Worm (Caenorhabditis elegans) whole organism, young adult: ENCODE measurements around the gene mbk-1.

ENCODE experiments used
- B0019.2 ChIP-seq: fragments of 200-800 bp; sonication (Bioruptor generic); conservative IDR thresholded peaks from 2 replicates; pipeline ENCODE4 v1.3.6; 2022; ENCODE audit warnings: missing genetic modification reagents, missing genetic modification characterization, missing compliant biosample characterization
- F22D6.2 ChIP-seq: sonication (generic microtip); optimal IDR thresholded peaks from 2 replicates; lab custom pipeline; 2016; ENCODE audit warnings: mild to moderate bottlenecking, missing genetic modification characterization, missing compliant biosample characterization
- F33H1.4 ChIP-seq: fragments of 200-800 bp; sonication (Bioruptor generic); IDR thresholded peaks from 2 replicates; pipeline ENCODE4 v1.3.6; 2022; ENCODE audit warnings: missing genetic modification reagents, missing genetic modification characterization, missing compliant biosample characterization
- F52B5.7 ChIP-seq: sonication (generic microtip); optimal IDR thresholded peaks from 2 replicates; lab custom pipeline; 2016; ENCODE audit warnings: mild to moderate bottlenecking, missing genetic modification characterization, missing compliant biosample characterization
- T26A5.8 ChIP-seq: sonication (generic microtip); optimal IDR thresholded peaks from 2 replicates; lab custom pipeline; 2016; ENCODE audit warnings: missing genetic modification characterization, missing compliant biosample characterization
- Y53F4B.3 ChIP-seq: fragments of 200-800 bp; sonication (Bioruptor generic); IDR thresholded peaks from 2 replicates; pipeline ENCODE4 v1.3.6; 2022; ENCODE audit warnings: missing genetic modification reagents, missing genetic modification characterization, missing compliant biosample characterization
- Y79H2A.3 ChIP-seq: fragments of 200-800 bp; sonication (Bioruptor generic); conservative IDR thresholded peaks from 2 replicates; pipeline ENCODE4 v1.3.6; 2022; ENCODE audit warnings: missing genetic modification reagents, missing genetic modification characterization, missing compliant biosample characterization
- Y95B8A.8 ChIP-seq: fragments of 200-800 bp; sonication (Bioruptor generic); IDR thresholded peaks from 2 replicates; pipeline ENCODE4 v1.3.6; 2022; ENCODE audit warnings: missing genetic modification reagents, missing genetic modification characterization, missing compliant biosample characterization
- aptf-3 ChIP-seq: fragments of 200-800 bp; sonication (Bioruptor generic); IDR thresholded peaks from 2 replicates; pipeline ENCODE4 v1.3.6; 2022; ENCODE audit warnings: missing genetic modification characterization, missing compliant biosample characterization
- attf-5 ChIP-seq: fragments of 200-800 bp; sonication (Bioruptor generic); optimal IDR thresholded peaks from 2 replicates; lab custom pipeline; 2018; ENCODE audit warnings: mild to moderate bottlenecking, missing genetic modification characterization, missing compliant biosample characterization
- cebp-1 ChIP-seq, 2 experiments: fragments of 200-800 bp in 1 of 2; sonication (Bioruptor generic) in 1 of 2; sonication (generic microtip) in 1 of 2; IDR thresholded peaks in 1 of 2; optimal IDR thresholded peaks in 1 of 2; 2 replicates each; pipeline versions ENCODE4 v1.3.6 to Lab custom; 2017 to 2022; ENCODE audit warnings: missing compliant biosample characterization in 2 of 2, missing genetic modification characterization in 2 of 2, mild to moderate bottlenecking in 1 of 2, missing genetic modification reagents in 1 of 2, moderate library complexity in 1 of 2
- cebp-2 ChIP-seq: fragments of 200-800 bp; sonication (Bioruptor generic); IDR thresholded peaks from 2 replicates; pipeline ENCODE4 v1.3.6; 2022; ENCODE audit warnings: missing genetic modification characterization, missing compliant biosample characterization
- ceh-100 ChIP-seq: fragments of 200-800 bp; sonication (Bioruptor generic); IDR thresholded peaks from 2 replicates; pipeline ENCODE4 v1.3.6; 2022; ENCODE audit warnings: missing genetic modification reagents, missing genetic modification characterization, missing compliant biosample characterization
- ceh-58 ChIP-seq: fragments of 200-800 bp; sonication (Bioruptor generic); IDR thresholded peaks from 2 replicates; pipeline ENCODE4 v1.3.6; 2022; ENCODE audit warnings: missing genetic modification characterization, missing compliant biosample characterization
- chd-7 ChIP-seq: sonication (generic microtip); optimal IDR thresholded peaks from 2 replicates; lab custom pipeline; 2016; ENCODE audit warnings: mild to moderate bottlenecking, missing genetic modification characterization, moderate library complexity, missing compliant biosample characterization
- dpl-1 ChIP-seq: fragments of 150-350 bp; optimal IDR thresholded peaks from 2 replicates; lab custom pipeline; 2014; ENCODE audit warnings: missing biosample characterization, missing genetic modification reagents, missing genetic modification characterization
- efl-1 ChIP-seq: fragments of 150-350 bp; optimal IDR thresholded peaks from 2 replicates; lab custom pipeline; 2014; ENCODE audit warnings: missing biosample characterization, missing genetic modification reagents, missing genetic modification characterization
- ekl-4 ChIP-seq: fragments of 200-800 bp; sonication (Bioruptor generic); IDR thresholded peaks from 2 replicates; pipeline ENCODE4 v1.3.6; 2022; ENCODE audit warnings: missing genetic modification reagents, missing genetic modification characterization, missing compliant biosample characterization
- fkh-3 ChIP-seq: sonication (generic microtip); optimal IDR thresholded peaks from 2 replicates; lab custom pipeline; 2016; ENCODE audit warnings: mild to moderate bottlenecking, missing genetic modification characterization, missing compliant biosample characterization
- gei-17 ChIP-seq: fragments of 200-800 bp; sonication (Bioruptor generic); optimal IDR thresholded peaks from 2 replicates; lab custom pipeline; 2018; ENCODE audit warnings: mild to moderate bottlenecking, missing genetic modification characterization, missing compliant biosample characterization
- hlh-12 ChIP-seq: sonication (generic microtip); optimal IDR thresholded peaks from 2 replicates; lab custom pipeline; 2016; ENCODE audit warnings: missing genetic modification characterization, missing compliant biosample characterization
- hmg-1.2 ChIP-seq: fragments of 200-800 bp; sonication (Bioruptor generic); IDR thresholded peaks from 2 replicates; pipeline ENCODE4 v1.3.6; 2022; ENCODE audit warnings: missing genetic modification reagents, missing genetic modification characterization, missing compliant biosample characterization
- hmg-20 ChIP-seq: fragments of 200-800 bp; sonication (Bioruptor generic); IDR thresholded peaks from 2 replicates; pipeline ENCODE4 v1.3.6; 2022; ENCODE audit warnings: missing genetic modification reagents, missing genetic modification characterization, missing compliant biosample characterization
- hrde-1 ChIP-seq: sonication (generic microtip); optimal IDR thresholded peaks from 2 replicates; lab custom pipeline; 2016; ENCODE audit warnings: missing genetic modification characterization, mild to moderate bottlenecking, missing compliant biosample characterization, moderate library complexity, missing genotype, missing genetic modification reagents, borderline replicate concordance
- let-526 ChIP-seq: fragments of 200-800 bp; sonication (Bioruptor generic); IDR thresholded peaks from 2 replicates; pipeline ENCODE4 v1.3.6; 2022; ENCODE audit warnings: missing genetic modification reagents, missing genetic modification characterization, missing compliant biosample characterization
- let-607 ChIP-seq, 2 experiments: fragments of 200-800 bp in 1 of 2; sonication (Bioruptor generic) in 1 of 2; sonication (generic microtip) in 1 of 2; optimal IDR thresholded peaks; 2 replicates each; lab custom pipeline; 2016 to 2018; ENCODE audit warnings: mild to moderate bottlenecking in 2 of 2, missing compliant biosample characterization in 2 of 2, missing genetic modification characterization in 2 of 2, moderate library complexity in 2 of 2, missing genotype in 1 of 2
- lin-54 ChIP-seq: fragments of 200-800 bp; sonication (Bioruptor generic); optimal IDR thresholded peaks from 2 replicates; lab custom pipeline; 2018; ENCODE audit warnings: mild to moderate bottlenecking, missing genetic modification characterization, missing compliant biosample characterization
- lsl-1 ChIP-seq: fragments of 200-800 bp; sonication (Bioruptor generic); optimal IDR thresholded peaks from 2 replicates; lab custom pipeline; 2018; ENCODE audit warnings: mild to moderate bottlenecking, missing genetic modification characterization, moderate library complexity, missing compliant biosample characterization
- madf-10 ChIP-seq: sonication (generic microtip); optimal IDR thresholded peaks from 2 replicates; lab custom pipeline; 2016; ENCODE audit warnings: mild to moderate bottlenecking, missing genetic modification characterization, missing compliant biosample characterization
- mel-28 ChIP-seq: sonication (generic microtip); optimal IDR thresholded peaks from 2 replicates; lab custom pipeline; 2016; ENCODE audit warnings: borderline replicate concordance, mild to moderate bottlenecking, missing genetic modification characterization, missing compliant biosample characterization
- mes-4 ChIP-seq: sonication (generic microtip); optimal IDR thresholded peaks from 2 replicates; lab custom pipeline; 2016; ENCODE audit warnings: missing genotype, missing genetic modification characterization, missing compliant biosample characterization
- nfyb-1 ChIP-seq: fragments of 200-800 bp; sonication (Bioruptor generic); IDR thresholded peaks from 2 replicates; pipeline ENCODE4 v1.3.6; 2022; ENCODE audit warnings: missing genetic modification reagents, missing genetic modification characterization, missing compliant biosample characterization
- nhr-120 ChIP-seq: fragments of 200-800 bp; sonication (Bioruptor generic); IDR thresholded peaks from 2 replicates; pipeline ENCODE4 v1.3.6; 2022; ENCODE audit warnings: missing genetic modification characterization, missing compliant biosample characterization
- nhr-27 ChIP-seq: fragments of 200-800 bp; sonication (Bioruptor generic); optimal IDR thresholded peaks from 2 replicates; lab custom pipeline; 2018; ENCODE audit warnings: mild to moderate bottlenecking, missing genetic modification characterization, moderate library complexity, missing compliant biosample characterization
- nhr-80 ChIP-seq: sonication (generic microtip); optimal IDR thresholded peaks from 2 replicates; lab custom pipeline; 2016; ENCODE audit warnings: missing genetic modification characterization, missing compliant biosample characterization
- nhr-90 ChIP-seq: sonication (generic microtip); optimal IDR thresholded peaks from 2 replicates; lab custom pipeline; 2016; ENCODE audit warnings: missing genotype, mild to moderate bottlenecking, missing genetic modification characterization, missing compliant biosample characterization
- pha-4 ChIP-seq: fragments of 150-350 bp; sonication (generic microtip); optimal IDR thresholded peaks from 2 replicates; lab custom pipeline; 2014; ENCODE audit warnings: missing biosample characterization, missing genetic modification reagents, missing genetic modification characterization
- repo-1 ChIP-seq: sonication (generic microtip); optimal IDR thresholded peaks from 2 replicates; lab custom pipeline; 2017; ENCODE audit warnings: mild to moderate bottlenecking, missing genetic modification characterization, missing compliant biosample characterization
- sdz-38 ChIP-seq: sonication (generic microtip); optimal IDR thresholded peaks from 2 replicates; lab custom pipeline; 2016; ENCODE audit warnings: missing genotype, missing genetic modification characterization, missing compliant biosample characterization
- snpc-4 ChIP-seq, 5 experiments: fragments of 150-350 bp in 1 of 5; sonication (generic microtip) in 4 of 5; optimal IDR thresholded peaks; 2 replicates each; lab custom pipeline; 2014 to 2018; ENCODE audit warnings: missing genetic modification characterization in 5 of 5, missing biosample characterization in 3 of 5, antibody characterized with exemption in 2 of 5, mild to moderate bottlenecking in 2 of 5, missing compliant biosample characterization in 2 of 5, missing genotype in 2 of 5, moderate library complexity in 2 of 5, missing genetic modification reagents in 1 of 5
- somi-1 ChIP-seq: fragments of 200-800 bp; sonication (Bioruptor generic); optimal IDR thresholded peaks from 2 replicates; lab custom pipeline; 2018; ENCODE audit warnings: mild to moderate bottlenecking, missing genetic modification characterization, missing compliant biosample characterization
- tbx-9 ChIP-seq: sonication (generic microtip); optimal IDR thresholded peaks from 2 replicates; lab custom pipeline; 2016; ENCODE audit warnings: borderline replicate concordance, missing genetic modification characterization, inconsistent platforms, missing compliant biosample characterization
- zfh-2 ChIP-seq: fragments of 200-800 bp; sonication (Bioruptor generic); conservative IDR thresholded peaks from 2 replicates; pipeline ENCODE4 v1.3.6; 2022; ENCODE audit warnings: missing genetic modification reagents, missing genetic modification characterization, missing compliant biosample characterization
- ztf-22 ChIP-seq: fragments of 200-800 bp; sonication (Bioruptor generic); optimal IDR thresholded peaks from 2 replicates; lab custom pipeline; 2018; ENCODE audit warnings: mild to moderate bottlenecking, missing genetic modification characterization, moderate library complexity, missing compliant biosample characterization

mbk-1 gene

DNA sequence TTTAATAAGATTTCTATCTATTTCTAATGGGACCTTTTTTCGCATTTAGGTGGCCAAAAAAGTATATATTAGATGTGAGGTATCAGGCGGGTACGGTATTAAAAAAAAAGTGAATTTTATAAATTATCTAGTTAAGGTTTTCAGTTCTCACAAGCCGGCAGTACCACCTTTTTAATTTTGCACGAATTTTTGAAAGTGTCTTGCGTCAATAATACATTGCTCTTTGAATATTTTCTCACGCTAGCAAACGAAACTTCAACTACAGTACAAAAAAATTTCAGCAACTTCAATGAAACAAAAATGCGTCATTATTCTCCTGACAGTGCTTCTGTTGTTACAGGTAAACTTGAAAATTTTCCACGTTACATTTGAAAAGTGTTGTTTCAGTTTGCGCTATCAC is 17.4 kb downstream of the mbk-1 start, which contains the start of gene F42D1.4:
Gene F42D1.4, plus strand, starts transcription at position 301 of the 400 bp plus-strand sequence.
- no peak for TF ChIP-seq let-607 (tag; optimal IDR thresholded peaks at IDR 0.05; lab: Kevin White, UChicago)
- no peak for TF ChIP-seq gei-17 (GFP tag; lab: Kevin White, UChicago)
- TF ChIP-seq nhr-90 (tag; lab: Kevin White, UChicago), result no peak
- no peak for TF ChIP-seq hmg-20 (GFP tag; lab: Robert Waterston, UW)
- no peak for TF ChIP-seq cebp-2
- TF ChIP-seq Y53F4B.3 (GFP tag; lab: Robert Waterston, UW), result no peak
- no peak for TF ChIP-seq F52B5.7
- no peak for TF ChIP-seq somi-1

DNA sequence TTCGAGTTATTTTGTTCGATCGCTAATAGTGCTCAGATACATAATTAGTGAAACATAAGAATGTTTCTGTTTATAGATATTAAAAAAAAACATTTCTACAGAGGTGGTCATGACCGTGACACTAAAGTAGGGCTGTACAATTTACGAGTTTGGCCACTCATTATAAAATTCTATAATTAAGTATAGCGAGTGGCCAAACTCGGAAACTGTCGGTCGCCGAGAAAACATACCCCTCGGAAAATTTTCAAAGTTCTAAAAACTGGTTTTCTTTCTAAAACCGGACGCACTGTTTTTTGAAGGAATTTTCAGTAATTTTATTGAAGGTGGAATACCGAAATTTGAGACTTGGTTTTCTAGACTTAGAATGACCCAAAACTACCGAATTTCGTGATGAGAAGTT is 18.6 kb downstream of the mbk-1 start:
- TF ChIP-seq nfyb-1 (GFP tag; lab: Robert Waterston, UW) (no peak), hrde-1 (no peak), chd-7 (tag; lab: Kevin White, UChicago) (no peak), gei-17 (GFP tag; lab: Kevin White, UChicago) (no peak), mes-4 (no peak), snpc-4 (GFP tag; optimal IDR thresholded peaks at IDR 0.05; lab: Kevin White, UChicago) (no peak), snpc-4 (tag; optimal IDR thresholded peaks at IDR 0.05; lab: Kevin White, UChicago) (peak in 2 of 4 experiments; percentile 57 to 71), T26A5.8 (no peak)

DNA sequence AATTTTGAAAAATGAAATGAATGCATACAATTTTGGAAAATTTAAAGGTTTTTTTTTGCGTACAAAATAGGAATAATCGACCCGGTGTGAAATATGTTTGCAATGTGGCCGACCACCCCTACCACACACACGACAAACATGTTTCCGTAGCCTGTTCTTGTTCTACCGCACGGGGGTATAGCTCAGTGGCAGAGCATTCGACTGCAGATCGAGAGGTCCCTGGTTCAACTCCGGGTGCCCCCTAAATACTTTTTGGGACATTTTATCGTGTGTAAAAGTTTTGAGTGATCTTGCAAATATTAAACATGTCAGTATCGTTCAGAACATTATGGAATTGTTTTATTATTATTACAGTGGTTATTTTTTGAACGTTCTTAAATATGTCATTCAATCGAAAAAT is 19.6 kb downstream of the mbk-1 start:
- TF ChIP-seq repo-1 (tag; lab: Kevin White, UChicago) (peak; percentile 83), chd-7 (tag; lab: Kevin White, UChicago) (peak; percentile 66), cebp-1 (GFP tag; IDR thresholded peaks at IDR 0.05; lab: Robert Waterston, UW) (0 out of 2 replicates have a peak, but pooled peaks have one; percentile 54), cebp-1 (tag; optimal IDR thresholded peaks at IDR 0.05; lab: Kevin White, UChicago) (no peak), B0019.2 (GFP tag; lab: Robert Waterston, UW) (no peak), gei-17 (GFP tag; lab: Kevin White, UChicago) (no peak), let-526 (no peak), Y79H2A.3 (GFP tag; lab: Robert Waterston, UW) (0 out of 2 replicates have a peak, but pooled peaks have one; percentile 42), ceh-100 (GFP tag; lab: Robert Waterston, UW) (no peak), attf-5 (GFP tag; lab: Kevin White, UChicago) (peak; percentile 65), nhr-120 (GFP tag; lab: Robert Waterston, UW) (peak; percentile 91), hmg-1.2 (GFP tag; lab: Robert Waterston, UW) (no peak; the same call in 1 of the 2 replicates), F33H1.4 (GFP tag; lab: Robert Waterston, UW) (no peak), madf-10 (tag; lab: Kevin White, UChicago) (peak; percentile 19), efl-1 (GFP tag; lab: Kevin White, UChicago) (no peak), Y95B8A.8 (GFP tag; lab: Robert Waterston, UW) (no peak), lsl-1 (GFP tag; lab: Kevin White, UChicago) (peak; percentile 4), nhr-80 (tag; lab: Kevin White, UChicago) (no peak), ekl-4 (GFP tag; lab: Robert Waterston, UW) (no peak; the same call in 1 of the 2 replicates), ceh-58 (GFP tag; lab: Robert Waterston, UW) (0 out of 2 replicates have a peak, but pooled peaks have one; percentile 25), fkh-3 (tag; lab: Kevin White, UChicago) (no peak), mel-28 (no peak), ztf-22 (GFP tag; lab: Kevin White, UChicago) (no peak), tbx-9 (no peak), lin-54 (GFP tag; lab: Kevin White, UChicago) (no peak), F22D6.2 (tag; lab: Kevin White, UChicago) (peak; percentile 15), sdz-38 (tag; lab: Kevin White, UChicago) (no peak), mes-4 (peak; percentile 3), hlh-12 (tag; lab: Kevin White, UChicago) (peak; percentile 57), zfh-2 (GFP tag; lab: Robert Waterston, UW) (no peak; the same call in 1 of the 2 replicates), pha-4 (no peak), hrde-1 (peak; percentile 55), dpl-1 (GFP tag; lab: Kevin White, UChicago) (no peak), nhr-27 (tag; lab: Kevin White, UChicago) (no peak), aptf-3 (0 out of 2 replicates have a peak, but pooled peaks have one; percentile 33)
